Worm (Caenorhabditis elegans): ENCODE measurements around the gene ncx-9.

DNA sequence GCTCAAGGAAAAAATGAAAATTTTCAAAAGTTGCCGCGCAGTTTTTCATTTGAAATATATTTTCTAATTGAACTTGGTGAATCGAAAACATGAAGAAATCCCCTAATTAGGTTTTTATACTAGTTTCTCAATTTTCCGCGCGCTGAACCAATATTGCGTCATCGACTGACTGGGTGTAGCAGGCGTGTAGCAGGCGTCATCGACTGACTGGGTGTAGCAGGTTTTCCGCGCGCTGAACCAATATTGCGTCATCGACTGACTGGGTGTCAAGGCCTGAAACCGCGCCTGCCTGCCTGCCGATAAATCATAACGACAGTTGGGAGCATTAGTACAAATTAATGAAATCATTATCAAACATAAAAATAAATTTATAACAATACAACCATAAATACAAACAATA is 28.3 kb upstream of the ncx-9 start:
- no peak for TF ChIP-seq ama-1 (optimal IDR thresholded peaks at IDR 0.05)
- no peak for TF ChIP-seq sea-1 (GFP tag; conservative IDR thresholded peaks at IDR 0.05)
- TF ChIP-seq flt-1 (GFP tag; IDR thresholded peaks at IDR 0.05): no peak
- TF ChIP-seq ceh-36 (tag; optimal IDR thresholded peaks at IDR 0.05): no peak
- TF ChIP-seq tbx-37 (GFP tag; conservative IDR thresholded peaks at IDR 0.05): no peak

Data from whole organism, early embryonic.